Worm (Caenorhabditis elegans): ENCODE data around the gene Y49A3A.3.

DNA sequence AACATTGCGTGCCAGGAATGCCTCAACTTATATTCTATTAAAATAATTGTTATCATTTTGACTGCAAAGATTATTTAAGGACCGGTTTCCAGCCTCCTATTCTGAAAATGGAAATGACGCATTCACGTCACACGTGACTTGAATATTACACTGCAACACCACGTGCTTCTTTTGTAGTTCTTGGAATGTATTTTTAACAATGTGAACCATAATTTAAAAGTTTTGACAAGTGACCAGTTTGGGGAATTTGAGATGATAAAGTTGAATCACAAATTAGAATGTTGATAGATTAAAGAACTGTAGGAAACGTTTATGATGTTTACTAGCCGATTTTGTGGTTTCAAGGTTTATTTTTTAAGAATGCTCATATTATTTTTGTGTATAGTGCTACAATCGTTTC lies 12.5 kb upstream of the Y49A3A.3 start, which contains the start of gene F47B8.10:
- no peak for TF ChIP-seq madf-10 (tag; optimal IDR thresholded peaks at IDR 0.05)
- no peak for TF ChIP-seq F57C9.4 (tag; optimal IDR thresholded peaks at IDR 0.05)
- no peak for TF ChIP-seq snpc-4 (GFP tag; optimal IDR thresholded peaks at IDR 0.05)
- no peak for TF ChIP-seq snpc-4 (tag; optimal IDR thresholded peaks at IDR 0.05)
- no peak for TF ChIP-seq hrde-1 (tag; optimal IDR thresholded peaks at IDR 0.05; ENCODE audit: borderline replicate concordance)
- TF ChIP-seq attf-3 (GFP tag; conservative IDR thresholded peaks at IDR 0.05), result no peak

Data from whole organism, young adult.